Worm (Caenorhabditis elegans): ENCODE measurements around the gene let-92.

ce11 chrIV:11809047-11809446 is 49.2 kb upstream of the let-92 start:
- TF ChIP-seq nhr-6 (tag; optimal IDR thresholded peaks at IDR 0.05) (no peak), sem-4 (tag; optimal IDR thresholded peaks at IDR 0.05) (no peak), unc-62 (GFP tag; optimal IDR thresholded peaks at IDR 0.05) (no peak)
